Worm (Caenorhabditis elegans): ENCODE measurements around the gene R09D1.12.

DNA sequence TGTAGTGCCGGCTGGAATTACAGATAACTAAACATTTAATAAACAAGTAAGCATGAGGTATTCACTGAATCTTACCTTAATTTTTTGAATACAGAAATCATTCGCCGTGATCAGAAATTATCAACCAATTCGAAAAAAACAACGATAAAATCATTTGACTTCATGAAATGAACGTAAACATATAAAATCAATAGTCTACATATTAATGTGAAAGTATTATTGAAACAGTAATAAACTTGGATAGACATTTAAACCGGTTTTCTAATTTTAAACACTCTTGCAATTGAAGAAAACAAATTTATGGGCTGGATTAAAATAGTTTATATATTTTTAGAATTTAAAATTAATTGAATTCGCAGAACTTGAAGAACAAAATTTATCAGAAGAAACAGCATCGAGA, 10.2 kb downstream of the R09D1.12 start, which contains the start of gene chil-16:
- no peak for TF ChIP-seq lin-39 (tag; optimal IDR thresholded peaks at IDR 0.05)
- no peak for TF ChIP-seq ztf-11 (tag; optimal IDR thresholded peaks at IDR 0.05)
- TF ChIP-seq aly-2 (tag; optimal IDR thresholded peaks at IDR 0.05): no peak
- no peak for TF ChIP-seq zag-1 (tag; optimal IDR thresholded peaks at IDR 0.05)
- TF ChIP-seq mdl-1 (tag; optimal IDR thresholded peaks at IDR 0.05): no peak
- no peak for TF ChIP-seq nhr-12 (tag; optimal IDR thresholded peaks at IDR 0.05)
- no peak for TF ChIP-seq ztf-4 (tag; optimal IDR thresholded peaks at IDR 0.05)
- TF ChIP-seq ceh-82 (tag; optimal IDR thresholded peaks at IDR 0.05): no peak
- TF ChIP-seq dmd-4 (tag; optimal IDR thresholded peaks at IDR 0.05): no peak
- TF ChIP-seq nhr-237 (tag; optimal IDR thresholded peaks at IDR 0.05): no peak
- TF ChIP-seq lin-11 (tag; optimal IDR thresholded peaks at IDR 0.05): no peak

Data from whole organism, L2 larva.